Worm (Caenorhabditis elegans) whole organism, young adult: Measurements from ENCODE around the gene F59A1.13.

ENCODE experiments used
- B0035.1 ChIP-seq: sonication (generic microtip); optimal IDR thresholded peaks from 2 replicates; lab custom pipeline; 2016; ENCODE audit warnings: missing genetic modification characterization, mild to moderate bottlenecking, missing compliant biosample characterization, missing genotype, missing genetic modification reagents
- F57A8.1 ChIP-seq: fragments of 200-800 bp; sonication (Bioruptor generic); optimal IDR thresholded peaks from 2 replicates; lab custom pipeline; 2018; ENCODE audit warnings: mild to moderate bottlenecking, missing genetic modification characterization, moderate library complexity, missing compliant biosample characterization
- K11D2.4 ChIP-seq: fragments of 200-800 bp; sonication (Bioruptor generic); IDR thresholded peaks from 2 replicates; pipeline ENCODE4 v1.3.6; 2022; ENCODE audit warnings: missing genetic modification reagents, missing genetic modification characterization, missing compliant biosample characterization
- T26A5.8 ChIP-seq: sonication (generic microtip); optimal IDR thresholded peaks from 2 replicates; lab custom pipeline; 2016; ENCODE audit warnings: missing genetic modification characterization, missing compliant biosample characterization
- Y56A3A.18 ChIP-seq: fragments of 200-800 bp; sonication (Bioruptor generic); IDR thresholded peaks from 2 replicates; pipeline ENCODE4 v1.3.6; 2022; ENCODE audit warnings: missing genetic modification reagents, missing genetic modification characterization, missing compliant biosample characterization
- Y79H2A.3 ChIP-seq: fragments of 200-800 bp; sonication (Bioruptor generic); conservative IDR thresholded peaks from 2 replicates; pipeline ENCODE4 v1.3.6; 2022; ENCODE audit warnings: missing genetic modification reagents, missing genetic modification characterization, missing compliant biosample characterization
- ama-1 ChIP-seq, 3 experiments: fragments of 150-350 bp in 1 of 3; sonication (generic microtip) in 2 of 3; optimal IDR thresholded peaks; 2 replicates each; lab custom pipeline; 2014 to 2018; ENCODE audit warnings: missing biosample characterization in 2 of 3, missing genetic modification characterization in 2 of 3, missing genetic modification reagents in 2 of 3
- atf-7 ChIP-seq: sonication (generic microtip); optimal IDR thresholded peaks from 2 replicates; lab custom pipeline; 2017; ENCODE audit warnings: mild to moderate bottlenecking, missing genetic modification characterization, missing compliant biosample characterization
- attf-3 ChIP-seq: fragments of 200-800 bp; sonication (Bioruptor generic); conservative IDR thresholded peaks from 2 replicates; pipeline ENCODE4 v1.3.6; 2022; ENCODE audit warnings: missing genetic modification reagents, missing genetic modification characterization, missing compliant biosample characterization
- attf-5 ChIP-seq: fragments of 200-800 bp; sonication (Bioruptor generic); optimal IDR thresholded peaks from 2 replicates; lab custom pipeline; 2018; ENCODE audit warnings: mild to moderate bottlenecking, missing genetic modification characterization, missing compliant biosample characterization
- attf-6 ChIP-seq: fragments of 200-800 bp; sonication (Bioruptor generic); IDR thresholded peaks from 2 replicates; pipeline ENCODE4 v1.3.6; 2022; ENCODE audit warnings: missing genetic modification reagents, missing genetic modification characterization, missing compliant biosample characterization
- bed-1 ChIP-seq: fragments of 200-800 bp; sonication (Bioruptor generic); IDR thresholded peaks from 2 replicates; pipeline ENCODE4 v1.3.6; 2022; ENCODE audit warnings: missing genetic modification reagents, missing genetic modification characterization, missing compliant biosample characterization
- cebp-1 ChIP-seq, 2 experiments: fragments of 200-800 bp in 1 of 2; sonication (Bioruptor generic) in 1 of 2; sonication (generic microtip) in 1 of 2; IDR thresholded peaks in 1 of 2; optimal IDR thresholded peaks in 1 of 2; 2 replicates each; pipeline versions ENCODE4 v1.3.6 to Lab custom; 2017 to 2022; ENCODE audit warnings: missing compliant biosample characterization in 2 of 2, missing genetic modification characterization in 2 of 2, mild to moderate bottlenecking in 1 of 2, missing genetic modification reagents in 1 of 2, moderate library complexity in 1 of 2
- ceh-27 ChIP-seq: fragments of 200-800 bp; sonication (Bioruptor generic); optimal IDR thresholded peaks from 2 replicates; lab custom pipeline; 2018; ENCODE audit warnings: mild to moderate bottlenecking, missing genetic modification characterization, moderate library complexity, missing compliant biosample characterization
- dox-1 ChIP-seq: fragments of 200-800 bp; sonication (Bioruptor generic); IDR thresholded peaks from 2 replicates; pipeline ENCODE4 v1.3.6; 2022; ENCODE audit warnings: missing genetic modification reagents, missing genetic modification characterization, missing compliant biosample characterization
- efl-1 ChIP-seq: fragments of 150-350 bp; optimal IDR thresholded peaks from 2 replicates; lab custom pipeline; 2014; ENCODE audit warnings: missing biosample characterization, missing genetic modification reagents, missing genetic modification characterization
- egrh-3 ChIP-seq: fragments of 200-800 bp; sonication (Bioruptor generic); IDR thresholded peaks from 2 replicates; pipeline ENCODE4 v1.3.6; 2022; ENCODE audit warnings: missing genetic modification reagents, missing genetic modification characterization, missing compliant biosample characterization
- ets-4 ChIP-seq: fragments of 200-800 bp; sonication (Bioruptor generic); optimal IDR thresholded peaks from 2 replicates; lab custom pipeline; 2018; ENCODE audit warnings: mild to moderate bottlenecking, missing genetic modification characterization, missing compliant biosample characterization
- gei-17 ChIP-seq: fragments of 200-800 bp; sonication (Bioruptor generic); optimal IDR thresholded peaks from 2 replicates; lab custom pipeline; 2018; ENCODE audit warnings: mild to moderate bottlenecking, missing genetic modification characterization, missing compliant biosample characterization
- him-1 ChIP-seq: sonication (generic microtip); optimal IDR thresholded peaks from 2 replicates; lab custom pipeline; 2016; ENCODE audit warnings: missing genotype, missing genetic modification reagents, missing genetic modification characterization, missing compliant biosample characterization
- hlh-12 ChIP-seq: sonication (generic microtip); optimal IDR thresholded peaks from 2 replicates; lab custom pipeline; 2016; ENCODE audit warnings: missing genetic modification characterization, missing compliant biosample characterization
- hmg-1.2 ChIP-seq: fragments of 200-800 bp; sonication (Bioruptor generic); IDR thresholded peaks from 2 replicates; pipeline ENCODE4 v1.3.6; 2022; ENCODE audit warnings: missing genetic modification reagents, missing genetic modification characterization, missing compliant biosample characterization
- hrde-1 ChIP-seq: sonication (generic microtip); optimal IDR thresholded peaks from 2 replicates; lab custom pipeline; 2016; ENCODE audit warnings: missing genetic modification characterization, mild to moderate bottlenecking, missing compliant biosample characterization, moderate library complexity, missing genotype, missing genetic modification reagents, borderline replicate concordance
- lag-1 ChIP-seq: fragments of 200-800 bp; sonication (Bioruptor generic); IDR thresholded peaks from 2 replicates; pipeline ENCODE4 v1.3.6; 2022; ENCODE audit warnings: missing genetic modification reagents, missing genetic modification characterization, missing compliant biosample characterization
- let-607 ChIP-seq, 2 experiments: fragments of 200-800 bp in 1 of 2; sonication (Bioruptor generic) in 1 of 2; sonication (generic microtip) in 1 of 2; optimal IDR thresholded peaks; 2 replicates each; lab custom pipeline; 2016 to 2018; ENCODE audit warnings: mild to moderate bottlenecking in 2 of 2, missing compliant biosample characterization in 2 of 2, missing genetic modification characterization in 2 of 2, moderate library complexity in 2 of 2, missing genotype in 1 of 2
- lsl-1 ChIP-seq: fragments of 200-800 bp; sonication (Bioruptor generic); optimal IDR thresholded peaks from 2 replicates; lab custom pipeline; 2018; ENCODE audit warnings: mild to moderate bottlenecking, missing genetic modification characterization, moderate library complexity, missing compliant biosample characterization
- madf-10 ChIP-seq: sonication (generic microtip); optimal IDR thresholded peaks from 2 replicates; lab custom pipeline; 2016; ENCODE audit warnings: mild to moderate bottlenecking, missing genetic modification characterization, missing compliant biosample characterization
- madf-6 ChIP-seq: fragments of 200-800 bp; sonication (Bioruptor generic); IDR thresholded peaks from 2 replicates; pipeline ENCODE4 v1.3.6; 2022; ENCODE audit warnings: missing genetic modification reagents, missing genetic modification characterization, missing compliant biosample characterization
- mes-4 ChIP-seq: sonication (generic microtip); optimal IDR thresholded peaks from 2 replicates; lab custom pipeline; 2016; ENCODE audit warnings: missing genotype, missing genetic modification characterization, missing compliant biosample characterization
- nfyb-1 ChIP-seq: fragments of 200-800 bp; sonication (Bioruptor generic); IDR thresholded peaks from 2 replicates; pipeline ENCODE4 v1.3.6; 2022; ENCODE audit warnings: missing genetic modification reagents, missing genetic modification characterization, missing compliant biosample characterization
- nhr-179 ChIP-seq: sonication (generic microtip); optimal IDR thresholded peaks from 2 replicates; lab custom pipeline; 2016; ENCODE audit warnings: mild to moderate bottlenecking, missing genetic modification characterization, missing compliant biosample characterization
- nhr-80 ChIP-seq: sonication (generic microtip); optimal IDR thresholded peaks from 2 replicates; lab custom pipeline; 2016; ENCODE audit warnings: missing genetic modification characterization, missing compliant biosample characterization
- pbrm-1 ChIP-seq: fragments of 200-800 bp; sonication (Bioruptor generic); IDR thresholded peaks from 2 replicates; pipeline ENCODE4 v1.3.6; 2022; ENCODE audit warnings: missing genetic modification reagents, missing genetic modification characterization, missing compliant biosample characterization
- pha-4 ChIP-seq: fragments of 150-350 bp; sonication (generic microtip); optimal IDR thresholded peaks from 2 replicates; lab custom pipeline; 2014; ENCODE audit warnings: missing biosample characterization, missing genetic modification reagents, missing genetic modification characterization
- rcor-1 ChIP-seq: fragments of 200-800 bp; sonication (Bioruptor generic); IDR thresholded peaks from 2 replicates; pipeline ENCODE4 v1.3.6; 2022; ENCODE audit warnings: missing genetic modification reagents, missing genetic modification characterization, missing compliant biosample characterization
- sdz-38 ChIP-seq: sonication (generic microtip); optimal IDR thresholded peaks from 2 replicates; lab custom pipeline; 2016; ENCODE audit warnings: missing genotype, missing genetic modification characterization, missing compliant biosample characterization
- sea-2 ChIP-seq: fragments of 200-800 bp; sonication (Bioruptor generic); IDR thresholded peaks from 2 replicates; pipeline ENCODE4 v1.3.6; 2022; ENCODE audit warnings: missing genetic modification characterization, missing compliant biosample characterization
- snpc-1.1 ChIP-seq: sonication (generic microtip); optimal IDR thresholded peaks from 2 replicates; lab custom pipeline; 2017; ENCODE audit warnings: missing genetic modification characterization, mild to moderate bottlenecking, missing compliant biosample characterization, antibody characterized with exemption, moderate library complexity, missing genotype, missing genetic modification reagents; ENCODE audit not compliant: insufficient read depth
- snpc-4 ChIP-seq, 5 experiments: fragments of 150-350 bp in 1 of 5; sonication (generic microtip) in 4 of 5; optimal IDR thresholded peaks; 2 replicates each; lab custom pipeline; 2014 to 2018; ENCODE audit warnings: missing genetic modification characterization in 5 of 5, missing biosample characterization in 3 of 5, antibody characterized with exemption in 2 of 5, mild to moderate bottlenecking in 2 of 5, missing compliant biosample characterization in 2 of 5, missing genotype in 2 of 5, moderate library complexity in 2 of 5, missing genetic modification reagents in 1 of 5
- sptf-2 ChIP-seq: fragments of 200-800 bp; sonication (Bioruptor generic); optimal IDR thresholded peaks from 2 replicates; lab custom pipeline; 2018; ENCODE audit warnings: mild to moderate bottlenecking, missing genetic modification characterization, missing compliant biosample characterization
- tlf-1 ChIP-seq: fragments of 200-800 bp; sonication (Bioruptor generic); optimal IDR thresholded peaks from 2 replicates; lab custom pipeline; 2018; ENCODE audit warnings: mild to moderate bottlenecking, missing genetic modification characterization, missing compliant biosample characterization
- unc-62 ChIP-seq: fragments of 150-350 bp; optimal IDR thresholded peaks from 2 replicates; lab custom pipeline; 2014; ENCODE audit warnings: missing biosample characterization, missing genetic modification reagents, missing genetic modification characterization
- ztf-22 ChIP-seq: fragments of 200-800 bp; sonication (Bioruptor generic); optimal IDR thresholded peaks from 2 replicates; lab custom pipeline; 2018; ENCODE audit warnings: mild to moderate bottlenecking, missing genetic modification characterization, moderate library complexity, missing compliant biosample characterization
- ztf-28 ChIP-seq: fragments of 200-800 bp; sonication (Bioruptor generic); IDR thresholded peaks from 2 replicates; pipeline ENCODE4 v1.3.6; 2022; ENCODE audit warnings: missing genetic modification reagents, missing genetic modification characterization, missing compliant biosample characterization
- ztf-6 ChIP-seq: fragments of 200-800 bp; sonication (Bioruptor generic); IDR thresholded peaks from 2 replicates; pipeline ENCODE4 v1.3.6; 2022; ENCODE audit warnings: missing genetic modification reagents, missing genetic modification characterization, missing compliant biosample characterization

The F59A1.13 gene

ce11 chrV:17722553-17722952 lies 31.7 kb upstream of the F59A1.13 start (continued):
- TF ChIP-seq sptf-2 (GFP tag; lab: Kevin White, UChicago) (no peak), atf-7 (tag; lab: Kevin White, UChicago) (no peak), egrh-3 (GFP tag; lab: Robert Waterston, UW) (no peak), F57A8.1 (GFP tag; lab: Kevin White, UChicago) (no peak), snpc-1.1 (tag; lab: Kevin White, UChicago) (no peak)

- TF ChIP-seq let-607 (tag; optimal IDR thresholded peaks at IDR 0.05; lab: Kevin White, UChicago), result peak in 1 of 2 experiments; percentile 31
- no peak for TF ChIP-seq him-1 (tag; lab: Kevin White, UChicago)
- TF ChIP-seq lsl-1 (GFP tag; lab: Kevin White, UChicago), result no peak
- peak; percentile 56; the same call in 1 of the 2 replicates for TF ChIP-seq dox-1 (GFP tag; lab: Robert Waterston, UW)
- no peak for TF ChIP-seq hmg-1.2 (GFP tag; lab: Robert Waterston, UW)
- TF ChIP-seq snpc-4 (GFP tag; optimal IDR thresholded peaks at IDR 0.05; lab: Kevin White, UChicago), result no peak
- peak in 2 of 4 experiments; percentile 25 to 72 for TF ChIP-seq snpc-4 (tag; optimal IDR thresholded peaks at IDR 0.05; lab: Kevin White, UChicago)
- no peak for TF ChIP-seq hlh-12 (tag; lab: Kevin White, UChicago)
- TF ChIP-seq nhr-179 (tag; lab: Kevin White, UChicago), result no peak
- TF ChIP-seq ztf-6 (GFP tag; lab: Robert Waterston, UW), result no peak
- TF ChIP-seq attf-5 (GFP tag; lab: Kevin White, UChicago), result peak; percentile 12
- TF ChIP-seq unc-62 (GFP tag; lab: Kevin White, UChicago), result peak; percentile 67
- no peak for TF ChIP-seq ama-1 (optimal IDR thresholded peaks at IDR 0.05; lab: Kevin White, UChicago)
- no peak for TF ChIP-seq ama-1 (GFP tag; optimal IDR thresholded peaks at IDR 0.05; lab: Kevin White, UChicago)
- TF ChIP-seq attf-3 (GFP tag; lab: Robert Waterston, UW), result no peak
- no peak for TF ChIP-seq attf-6
- TF ChIP-seq ceh-27, result no peak
- peak; percentile 49 for TF ChIP-seq ets-4 (GFP tag; lab: Kevin White, UChicago)
- TF ChIP-seq sea-2 (GFP tag; lab: Robert Waterston, UW), result no peak
- no peak for TF ChIP-seq ztf-28
- TF ChIP-seq B0035.1 (tag; lab: Kevin White, UChicago), result no peak
- TF ChIP-seq K11D2.4 (GFP tag; lab: Robert Waterston, UW), result peak; percentile 49; the same call in 1 of the 2 replicates
- TF ChIP-seq madf-6 (GFP tag; lab: Robert Waterston, UW), result no peak
- TF ChIP-seq cebp-1 (GFP tag; IDR thresholded peaks at IDR 0.05; lab: Robert Waterston, UW), result peak; percentile 22; the same call in 1 of the 2 replicates
- TF ChIP-seq cebp-1 (tag; optimal IDR thresholded peaks at IDR 0.05; lab: Kevin White, UChicago), result peak; percentile 70
- no peak for TF ChIP-seq lag-1 (GFP tag; lab: Robert Waterston, UW)
- no peak for TF ChIP-seq Y79H2A.3 (GFP tag; lab: Robert Waterston, UW)
- no peak for TF ChIP-seq Y56A3A.18
- TF ChIP-seq T26A5.8, result no peak
- peak; percentile 83 for TF ChIP-seq ztf-22 (GFP tag; lab: Kevin White, UChicago)
- TF ChIP-seq tlf-1, result no peak
- TF ChIP-seq hrde-1 (tag; lab: Kevin White, UChicago), result no peak
- peak; percentile 30 for TF ChIP-seq pha-4
- no peak for TF ChIP-seq bed-1 (GFP tag; lab: Robert Waterston, UW)
- 0 out of 2 replicates have a peak, but pooled peaks have one; percentile 53 for TF ChIP-seq nfyb-1 (GFP tag; lab: Robert Waterston, UW)
- no peak for TF ChIP-seq pbrm-1 (GFP tag; lab: Robert Waterston, UW)
- TF ChIP-seq madf-10 (tag; lab: Kevin White, UChicago), result peak; percentile 20
- peak; percentile 99 for TF ChIP-seq nhr-80
- no peak for TF ChIP-seq rcor-1 (GFP tag; lab: Robert Waterston, UW)
- TF ChIP-seq mes-4, result no peak
- TF ChIP-seq gei-17 (GFP tag; lab: Kevin White, UChicago), result no peak
- no peak for TF ChIP-seq efl-1 (GFP tag; lab: Kevin White, UChicago)
- TF ChIP-seq sdz-38 (tag; lab: Kevin White, UChicago), result no peak
Measured at ce11 chrV:17721709-17722108, 30.9 kb upstream of the F59A1.13 start.
